Worm (Caenorhabditis elegans) whole organism, mixed stage, embryonic: Measurements from ENCODE around the gene unc-96.

Source experiments
- M03D4.4 ChIP-seq: sonication (generic microtip); optimal IDR thresholded peaks from 2 replicates; lab custom pipeline; 2017; ENCODE audit warnings: mild to moderate bottlenecking, missing genetic modification characterization, missing compliant biosample characterization
- bed-3 ChIP-seq: fragments of 200-800 bp; sonication (Bioruptor generic); optimal IDR thresholded peaks from 3 replicates; lab custom pipeline; 2018; ENCODE audit warnings: mild to moderate bottlenecking, missing genetic modification characterization, moderate library complexity, missing compliant biosample characterization
- blmp-1 ChIP-seq: fragments of 150-350 bp; optimal IDR thresholded peaks from 2 replicates; lab custom pipeline; 2014; ENCODE audit warnings: missing biosample characterization, missing genetic modification characterization
- ceh-39 ChIP-seq: fragments of 150-350 bp; optimal IDR thresholded peaks from 2 replicates; lab custom pipeline; 2014; ENCODE audit warnings: missing biosample characterization, missing genetic modification characterization
- ceh-43 ChIP-seq: fragments of 200-800 bp; sonication (Bioruptor generic); optimal IDR thresholded peaks from 2 replicates; lab custom pipeline; 2018; ENCODE audit warnings: mild to moderate bottlenecking, missing genetic modification characterization, moderate library complexity, missing compliant biosample characterization
- ceh-83 ChIP-seq: fragments of 200-800 bp; sonication (Bioruptor generic); optimal IDR thresholded peaks from 2 replicates; lab custom pipeline; 2018; ENCODE audit warnings: mild to moderate bottlenecking, missing genetic modification characterization, missing compliant biosample characterization
- ces-1 ChIP-seq: fragments of 150-350 bp; optimal IDR thresholded peaks from 2 replicates; lab custom pipeline; 2014; ENCODE audit warnings: missing biosample characterization, missing genetic modification reagents, missing genetic modification characterization
- cnd-1 ChIP-seq: fragments of 200-800 bp; sonication (Bioruptor generic); optimal IDR thresholded peaks from 2 replicates; lab custom pipeline; 2018; ENCODE audit warnings: mild to moderate bottlenecking, missing genetic modification characterization, missing compliant biosample characterization
- drap-1 ChIP-seq: fragments of 200-800 bp; sonication (Bioruptor generic); optimal IDR thresholded peaks from 3 replicates; lab custom pipeline; 2018; ENCODE audit warnings: mild to moderate bottlenecking, missing genetic modification characterization, missing compliant biosample characterization
- elt-1 ChIP-seq: sonication (generic microtip); optimal IDR thresholded peaks from 2 replicates; lab custom pipeline; 2017; ENCODE audit warnings: missing genetic modification characterization, mild to moderate bottlenecking, missing compliant biosample characterization, antibody characterized with exemption, moderate library complexity, borderline replicate concordance; ENCODE audit not compliant: insufficient read depth
- elt-3 ChIP-seq: fragments of 150-350 bp; optimal IDR thresholded peaks from 2 replicates; lab custom pipeline; 2014; ENCODE audit warnings: missing biosample characterization, missing genetic modification characterization
- flh-1 ChIP-seq: fragments of 200-800 bp; sonication (Bioruptor generic); optimal IDR thresholded peaks from 2 replicates; lab custom pipeline; 2018; ENCODE audit warnings: mild to moderate bottlenecking, missing genetic modification characterization, moderate library complexity, missing compliant biosample characterization
- ham-2 ChIP-seq: fragments of 200-800 bp; sonication (Bioruptor generic); optimal IDR thresholded peaks from 2 replicates; lab custom pipeline; 2018; ENCODE audit warnings: mild to moderate bottlenecking, missing genetic modification characterization, missing compliant biosample characterization
- hlh-1 ChIP-seq: fragments of 150-350 bp; optimal IDR thresholded peaks from 2 replicates; lab custom pipeline; 2014; ENCODE audit warnings: missing biosample characterization, missing genetic modification reagents, missing genetic modification characterization
- lin-13 ChIP-seq: fragments of 150-350 bp; optimal IDR thresholded peaks from 2 replicates; lab custom pipeline; 2014; ENCODE audit warnings: missing biosample characterization, missing genetic modification characterization
- lin-32 ChIP-seq: fragments of 200-800 bp; sonication (Bioruptor generic); optimal IDR thresholded peaks from 2 replicates; lab custom pipeline; 2018; ENCODE audit warnings: mild to moderate bottlenecking, missing genetic modification characterization, missing compliant biosample characterization
- lsy-2 ChIP-seq: fragments of 150-350 bp; optimal IDR thresholded peaks from 2 replicates; lab custom pipeline; 2014; ENCODE audit warnings: missing biosample characterization, missing genetic modification characterization
- mab-5 ChIP-seq: fragments of 150-350 bp; optimal IDR thresholded peaks from 2 replicates; lab custom pipeline; 2014; ENCODE audit warnings: missing biosample characterization, missing genetic modification characterization
- mep-1 ChIP-seq: fragments of 150-350 bp; optimal IDR thresholded peaks from 2 replicates; lab custom pipeline; 2017; ENCODE audit warnings: missing biosample characterization, missing genetic modification reagents, missing genetic modification characterization, inconsistent platforms
- mls-2 ChIP-seq: sonication (generic microtip); optimal IDR thresholded peaks from 2 replicates; lab custom pipeline; 2016; ENCODE audit warnings: mild to moderate bottlenecking, missing genetic modification characterization, moderate library complexity, missing compliant biosample characterization
- nhr-12 ChIP-seq: fragments of 150-350 bp; optimal IDR thresholded peaks from 2 replicates; lab custom pipeline; 2014; ENCODE audit warnings: missing biosample characterization, missing genetic modification characterization
- nhr-2 ChIP-seq: fragments of 150-350 bp; optimal IDR thresholded peaks from 2 replicates; lab custom pipeline; 2014; ENCODE audit warnings: missing biosample characterization, missing genetic modification characterization
- nhr-237 ChIP-seq: fragments of 150-350 bp; optimal IDR thresholded peaks from 2 replicates; lab custom pipeline; 2014; ENCODE audit warnings: missing biosample characterization, missing genetic modification characterization
- nhr-28 ChIP-seq: fragments of 150-350 bp; optimal IDR thresholded peaks from 2 replicates; lab custom pipeline; 2014; ENCODE audit warnings: missing biosample characterization, missing genetic modification characterization
- nhr-76 ChIP-seq: sonication (generic microtip); optimal IDR thresholded peaks from 2 replicates; lab custom pipeline; 2017; ENCODE audit warnings: missing biosample characterization, missing genetic modification characterization
- pha-4 ChIP-seq: fragments of 150-350 bp; optimal IDR thresholded peaks from 2 replicates; lab custom pipeline; 2018; ENCODE audit warnings: missing biosample characterization, missing genetic modification reagents, missing genetic modification characterization
- sem-2 ChIP-seq: fragments of 200-800 bp; sonication (Bioruptor generic); optimal IDR thresholded peaks from 2 replicates; lab custom pipeline; 2018; ENCODE audit warnings: mild to moderate bottlenecking, missing genetic modification characterization, missing compliant biosample characterization
- snpc-4 ChIP-seq: fragments of 150-350 bp; optimal IDR thresholded peaks from 2 replicates; lab custom pipeline; 2014; ENCODE audit warnings: missing biosample characterization, missing genetic modification characterization
- sptf-1 ChIP-seq: sonication (generic microtip); optimal IDR thresholded peaks from 2 replicates; lab custom pipeline; 2017; ENCODE audit warnings: mild to moderate bottlenecking, missing genetic modification characterization, moderate library complexity, missing compliant biosample characterization
- tbx-8 ChIP-seq: fragments of 200-800 bp; sonication (Bioruptor generic); optimal IDR thresholded peaks from 2 replicates; lab custom pipeline; 2018; ENCODE audit warnings: mild to moderate bottlenecking, missing genetic modification characterization, moderate library complexity, missing compliant biosample characterization
- unc-120 ChIP-seq: sonication (generic microtip); optimal IDR thresholded peaks from 2 replicates; lab custom pipeline; 2017; ENCODE audit warnings: missing genetic modification characterization, missing compliant biosample characterization; ENCODE audit not compliant: poor library complexity, severe bottlenecking
- unc-39 ChIP-seq: fragments of 150-350 bp; optimal IDR thresholded peaks from 2 replicates; lab custom pipeline; 2014; ENCODE audit warnings: missing biosample characterization, missing genetic modification characterization
- unc-62 ChIP-seq: fragments of 150-350 bp; optimal IDR thresholded peaks from 2 replicates; lab custom pipeline; 2014; ENCODE audit warnings: missing biosample characterization, missing genetic modification reagents, missing genetic modification characterization
- zip-8 ChIP-seq: fragments of 150-350 bp; optimal IDR thresholded peaks from 2 replicates; lab custom pipeline; 2014; ENCODE audit warnings: missing biosample characterization, missing genetic modification characterization
- ztf-11 ChIP-seq: fragments of 150-350 bp; optimal IDR thresholded peaks from 2 replicates; lab custom pipeline; 2014; ENCODE audit warnings: missing biosample characterization, missing genetic modification characterization

The unc-96 gene

ce11 chrX:609553-609952 lies 11.5 kb downstream of the unc-96 start:
- TF ChIP-seq sptf-1 (tag; lab: Kevin White, UChicago): no peak

- TF ChIP-seq ztf-11 (no peak), snpc-4 (tag; lab: Kevin White, UChicago) (no peak)
Observed at ce11 chrX:608392-608791, 12.7 kb downstream of the unc-96 start, which contains the start of gene F13C5.5. Gene F13C5.5 (minus strand): TSS chrX:608492.

ce11 chrX:601860-602259 lies 19.2 kb downstream of the unc-96 start, which contains the start of gene F13C5.1:
Gene F13C5.1 (plus strand): TSS chrX:602160.
- TF ChIP-seq tbx-8 (GFP tag; lab: Kevin White, UChicago): no peak
- no peak for TF ChIP-seq mls-2 (tag; lab: Kevin White, UChicago)
- no peak for TF ChIP-seq nhr-12 (tag; lab: Kevin White, UChicago)
- TF ChIP-seq snpc-4 (tag; lab: Kevin White, UChicago): no peak
- no peak for TF ChIP-seq flh-1 (GFP tag; lab: Kevin White, UChicago)
- TF ChIP-seq sem-2 (GFP tag; lab: Kevin White, UChicago): no peak
- no peak for TF ChIP-seq nhr-28 (tag; lab: Kevin White, UChicago)
- TF ChIP-seq nhr-2: no peak
- no peak for TF ChIP-seq lsy-2 (tag; lab: Kevin White, UChicago)
- TF ChIP-seq M03D4.4 (tag; lab: Kevin White, UChicago): no peak
- TF ChIP-seq hlh-1 (tag; lab: Kevin White, UChicago): no peak
- TF ChIP-seq blmp-1 (tag; lab: Kevin White, UChicago): no peak
- TF ChIP-seq unc-120 (tag; lab: Kevin White, UChicago): no peak
- no peak for TF ChIP-seq ceh-39

- TF ChIP-seq snpc-4 (tag; lab: Kevin White, UChicago) (no peak), drap-1 (GFP tag; lab: Kevin White, UChicago) (peak; percentile 56), zip-8 (tag; lab: Kevin White, UChicago) (no peak), elt-3 (tag; lab: Kevin White, UChicago) (no peak), ztf-11 (no peak), nhr-12 (tag; lab: Kevin White, UChicago) (no peak), ceh-83 (GFP tag; lab: Kevin White, UChicago) (no peak), bed-3 (GFP tag; lab: Kevin White, UChicago) (no peak), ceh-43 (no peak), nhr-237 (tag; lab: Kevin White, UChicago) (no peak), ces-1 (GFP tag; lab: Kevin White, UChicago) (peak; percentile 93), hlh-1 (tag; lab: Kevin White, UChicago) (no peak), lin-13 (tag; lab: Kevin White, UChicago) (peak; percentile 7), sptf-1 (tag; lab: Kevin White, UChicago) (peak; percentile 77), unc-62 (GFP tag; lab: Kevin White, UChicago) (peak; percentile 12), unc-39 (no peak), unc-120 (tag; lab: Kevin White, UChicago) (peak; percentile 47), nhr-2 (no peak), nhr-28 (tag; lab: Kevin White, UChicago) (no peak), mab-5 (tag; lab: Kevin White, UChicago) (no peak), tbx-8 (GFP tag; lab: Kevin White, UChicago) (no peak), nhr-76 (tag; lab: Kevin White, UChicago) (no peak), sem-2 (GFP tag; lab: Kevin White, UChicago) (peak; percentile 22), pha-4 (tag; lab: Kevin White, UChicago) (no peak), cnd-1 (peak; percentile 39), ham-2 (GFP tag; lab: Kevin White, UChicago) (no peak), mls-2 (tag; lab: Kevin White, UChicago) (peak; percentile 74), elt-1 (tag; lab: Kevin White, UChicago) (no peak), flh-1 (GFP tag; lab: Kevin White, UChicago) (no peak), ceh-39 (no peak), mep-1 (tag; lab: Kevin White, UChicago) (no peak), M03D4.4 (tag; lab: Kevin White, UChicago) (no peak), lin-32 (GFP tag; lab: Kevin White, UChicago) (no peak), blmp-1 (tag; lab: Kevin White, UChicago) (no peak), lsy-2 (tag; lab: Kevin White, UChicago) (peak; percentile 0)
Observed at ce11 chrX:601340-601757, 19.7 kb downstream of the unc-96 start.
